Fruit fly (Drosophila melanogaster) whole organism, prepupa: ENCODE measurements around the gene RhoGEF4.

Experiments
- Blimp-1 ChIP-seq: fragments of 200-800 bp; sonication (Bioruptor generic); optimal IDR thresholded peaks from 3 replicates; lab custom pipeline; 2017; ENCODE audit warnings: missing biosample characterization, missing genetic modification characterization, mild to moderate bottlenecking, moderate library complexity, missing genetic modification reagents
- CG10631 ChIP-seq: fragments of 200-800 bp; sonication (Bioruptor generic); optimal IDR thresholded peaks from 2 replicates; lab custom pipeline; 2016; ENCODE audit warnings: missing biosample characterization, missing genetic modification characterization
- CG10669 ChIP-seq: fragments of 200-800 bp; sonication (Bioruptor generic); optimal IDR thresholded peaks from 3 replicates; lab custom pipeline; 2018; ENCODE audit warnings: missing biosample characterization, mild to moderate bottlenecking, missing genetic modification characterization, moderate library complexity
- CG11294 ChIP-seq: fragments of 200-800 bp; sonication (Bioruptor generic); IDR thresholded peaks from 2 replicates; pipeline ENCODE4 v1.3.6; 2022; ENCODE audit warnings: missing biosample characterization, missing genetic modification characterization
- CG11762 ChIP-seq: fragments of 200-800 bp; sonication (Bioruptor generic); optimal IDR thresholded peaks from 3 replicates; lab custom pipeline; 2016; ENCODE audit warnings: missing biosample characterization, missing genetic modification characterization; ENCODE audit not compliant: insufficient read depth
- CG11902 ChIP-seq: fragments of 200-800 bp; sonication (Bioruptor generic); optimal IDR thresholded peaks from 3 replicates; lab custom pipeline; 2016; ENCODE audit warnings: missing biosample characterization, missing genetic modification characterization
- CG15336 ChIP-seq: fragments of 200-800 bp; sonication (Bioruptor generic); IDR thresholded peaks from 2 replicates; pipeline ENCODE4 v1.3.6; 2022; ENCODE audit warnings: missing biosample characterization, missing genetic modification characterization
- CG16779 ChIP-seq: fragments of 200-800 bp; sonication (Bioruptor generic); optimal IDR thresholded peaks from 3 replicates; lab custom pipeline; 2017; ENCODE audit warnings: missing biosample characterization, mild to moderate bottlenecking, missing genetic modification characterization
- CG3032 ChIP-seq: fragments of 200-800 bp; optimal IDR thresholded peaks from 2 replicates; lab custom pipeline; 2019; ENCODE audit warnings: missing biosample characterization, mild to moderate bottlenecking, missing genetic modification characterization, moderate library complexity
- CG32006 ChIP-seq: fragments of 200-800 bp; sonication (Bioruptor generic); optimal IDR thresholded peaks from 3 replicates; lab custom pipeline; 2017; ENCODE audit warnings: missing biosample characterization, mild to moderate bottlenecking, missing genetic modification characterization
- CG34406 ChIP-seq: fragments of 200-800 bp; sonication (Bioruptor generic); optimal IDR thresholded peaks from 3 replicates; lab custom pipeline; 2016; ENCODE audit warnings: missing biosample characterization, missing genetic modification characterization
- CG3919 ChIP-seq: fragments of 200-800 bp; sonication (Bioruptor generic); optimal IDR thresholded peaks from 3 replicates; lab custom pipeline; 2016; ENCODE audit warnings: missing biosample characterization, missing genetic modification characterization
- CG4318 ChIP-seq: fragments of 200-800 bp; sonication (Bioruptor generic); optimal IDR thresholded peaks from 3 replicates; lab custom pipeline; 2017; ENCODE audit warnings: missing biosample characterization, mild to moderate bottlenecking, missing genetic modification characterization
- CG6163 ChIP-seq: fragments of 200-800 bp; sonication (Bioruptor generic); IDR thresholded peaks from 3 replicates; pipeline ENCODE4 v1.3.6; 2022; ENCODE audit warnings: missing biosample characterization, missing genetic modification characterization
- CG6276 ChIP-seq: fragments of 200-800 bp; sonication (Bioruptor generic); optimal IDR thresholded peaks from 2 replicates; lab custom pipeline; 2017; ENCODE audit warnings: missing biosample characterization, mild to moderate bottlenecking, missing genetic modification characterization
- CG6792 ChIP-seq: fragments of 200-800 bp; sonication (Bioruptor generic); optimal IDR thresholded peaks from 3 replicates; lab custom pipeline; 2016; ENCODE audit warnings: missing biosample characterization, missing genetic modification characterization
- CG6808 ChIP-seq: fragments of 200-800 bp; sonication (Bioruptor generic); optimal IDR thresholded peaks from 3 replicates; lab custom pipeline; 2017; ENCODE audit warnings: missing biosample characterization, missing genetic modification characterization, mild to moderate bottlenecking, moderate library complexity, missing genetic modification reagents
- CG6854 ChIP-seq: fragments of 200-800 bp; sonication (Bioruptor generic); optimal IDR thresholded peaks from 2 replicates; lab custom pipeline; 2017; ENCODE audit warnings: missing biosample characterization, mild to moderate bottlenecking, missing genetic modification characterization
- CG7368 ChIP-seq: fragments of 200-800 bp; sonication (Bioruptor generic); optimal IDR thresholded peaks from 3 replicates; lab custom pipeline; 2016; ENCODE audit warnings: missing biosample characterization, missing genetic modification characterization
- CG8319 ChIP-seq: fragments of 200-800 bp; sonication (Bioruptor generic); optimal IDR thresholded peaks from 3 replicates; lab custom pipeline; 2016; ENCODE audit warnings: missing biosample characterization, missing genetic modification characterization
- CG8632 ChIP-seq: fragments of 200-800 bp; sonication (Bioruptor generic); optimal IDR thresholded peaks from 3 replicates; lab custom pipeline; 2016; ENCODE audit warnings: missing biosample characterization, missing genetic modification characterization
- Eip75B ChIP-seq: fragments of 200-800 bp; sonication (Bioruptor generic); optimal IDR thresholded peaks from 3 replicates; lab custom pipeline; 2016; ENCODE audit warnings: missing biosample characterization, missing genetic modification characterization
- Eip78C ChIP-seq: fragments of 200-800 bp; sonication (Bioruptor generic); peaks from one replicate; lab custom pipeline; 2016; ENCODE audit warnings: missing biosample characterization, missing genetic modification characterization
- Eip93F ChIP-seq: fragments of 200-800 bp; sonication (Bioruptor generic); optimal IDR thresholded peaks from 2 replicates; lab custom pipeline; 2016; ENCODE audit warnings: missing biosample characterization, mild to moderate bottlenecking, missing genetic modification characterization
- Gug ChIP-seq: fragments of 200-800 bp; sonication (Bioruptor generic); IDR thresholded peaks from 2 replicates; pipeline ENCODE4 v1.3.6; 2022; ENCODE audit warnings: missing biosample characterization, missing genetic modification characterization
- Hr39 ChIP-seq: fragments of 200-800 bp; sonication (Bioruptor generic); optimal IDR thresholded peaks from 2 replicates; lab custom pipeline; 2016; ENCODE audit warnings: missing biosample characterization, missing genetic modification characterization
- Hr4 ChIP-seq: fragments of 200-800 bp; sonication (Bioruptor generic); optimal IDR thresholded peaks from 3 replicates; lab custom pipeline; 2016; ENCODE audit warnings: missing biosample characterization, missing genetic modification characterization
- Lpt ChIP-seq: fragments of 200-800 bp; sonication (Bioruptor generic); optimal IDR thresholded peaks from 3 replicates; lab custom pipeline; 2016; ENCODE audit warnings: missing biosample characterization, missing genetic modification characterization
- Met ChIP-seq: fragments of 200-800 bp; sonication (Bioruptor generic); optimal IDR thresholded peaks from 3 replicates; lab custom pipeline; 2016; ENCODE audit warnings: missing biosample characterization, missing genetic modification characterization
- Sox102F ChIP-seq: fragments of 200-800 bp; sonication (Bioruptor generic); optimal IDR thresholded peaks from 2 replicates; lab custom pipeline; 2016; ENCODE audit warnings: missing biosample characterization, mild to moderate bottlenecking, missing genetic modification characterization
- Sox14 ChIP-seq: fragments of 200-800 bp; sonication (Bioruptor generic); optimal IDR thresholded peaks from 3 replicates; lab custom pipeline; 2016; ENCODE audit warnings: missing biosample characterization, missing genetic modification characterization
- Sox15 ChIP-seq: fragments of 200-800 bp; sonication (Bioruptor generic); optimal IDR thresholded peaks from 3 replicates; lab custom pipeline; 2016; ENCODE audit warnings: missing biosample characterization, missing genetic modification characterization
- achi ChIP-seq: fragments of 200-800 bp; sonication (Bioruptor generic); optimal IDR thresholded peaks from 3 replicates; lab custom pipeline; 2016; ENCODE audit warnings: missing biosample characterization, missing genetic modification characterization
- acj6 ChIP-seq: fragments of 200-800 bp; sonication (Bioruptor generic); optimal IDR thresholded peaks from 3 replicates; lab custom pipeline; 2016; ENCODE audit warnings: missing biosample characterization, missing genetic modification characterization
- cyc ChIP-seq: fragments of 200-800 bp; sonication (Bioruptor generic); optimal IDR thresholded peaks from 3 replicates; lab custom pipeline; 2016; ENCODE audit warnings: missing biosample characterization, missing genetic modification characterization
- dac ChIP-seq: fragments of 200-800 bp; sonication (Bioruptor generic); optimal IDR thresholded peaks from 2 replicates; lab custom pipeline; 2017; ENCODE audit warnings: missing biosample characterization, mild to moderate bottlenecking, missing genetic modification characterization
- dsx ChIP-seq: fragments of 200-800 bp; optimal IDR thresholded peaks from 3 replicates; lab custom pipeline; 2019; ENCODE audit warnings: missing biosample characterization, mild to moderate bottlenecking, missing genetic modification characterization, moderate library complexity; ENCODE audit not compliant: poor library complexity, severe bottlenecking
- eg ChIP-seq: fragments of 200-800 bp; sonication (Bioruptor generic); IDR thresholded peaks from 3 replicates; pipeline ENCODE4 v1.3.6; 2022; ENCODE audit warnings: missing biosample characterization, missing genetic modification characterization
- esn ChIP-seq: fragments of 200-800 bp; sonication (Bioruptor generic); optimal IDR thresholded peaks from 2 replicates; lab custom pipeline; 2016; ENCODE audit warnings: missing biosample characterization, mild to moderate bottlenecking, missing genetic modification characterization, moderate library complexity
- fkh ChIP-seq: fragments of 200-800 bp; sonication (Bioruptor generic); optimal IDR thresholded peaks from 3 replicates; lab custom pipeline; 2017; ENCODE audit warnings: missing biosample characterization, mild to moderate bottlenecking, missing genetic modification characterization, moderate library complexity
- lz ChIP-seq: fragments of 200-800 bp; sonication (Bioruptor generic); optimal IDR thresholded peaks from 3 replicates; lab custom pipeline; 2016; ENCODE audit warnings: missing biosample characterization, missing genetic modification characterization
- salr ChIP-seq, 2 experiments: fragments of 200-800 bp; sonication (Bioruptor generic); optimal IDR thresholded peaks; 3 replicates each; lab custom pipeline; 2016 to 2018; ENCODE audit warnings: missing biosample characterization in 2 of 2, missing genetic modification characterization in 2 of 2, mild to moderate bottlenecking in 1 of 2
- spab ChIP-seq: fragments of 200-800 bp; sonication (Bioruptor generic); optimal IDR thresholded peaks from 2 replicates; lab custom pipeline; 2017; ENCODE audit warnings: missing biosample characterization, mild to moderate bottlenecking, missing genetic modification characterization, missing genetic modification reagents
- topi ChIP-seq: fragments of 200-800 bp; sonication (Bioruptor generic); optimal IDR thresholded peaks from 3 replicates; lab custom pipeline; 2016; ENCODE audit warnings: missing biosample characterization, missing genetic modification characterization

RhoGEF4 gene

DNA sequence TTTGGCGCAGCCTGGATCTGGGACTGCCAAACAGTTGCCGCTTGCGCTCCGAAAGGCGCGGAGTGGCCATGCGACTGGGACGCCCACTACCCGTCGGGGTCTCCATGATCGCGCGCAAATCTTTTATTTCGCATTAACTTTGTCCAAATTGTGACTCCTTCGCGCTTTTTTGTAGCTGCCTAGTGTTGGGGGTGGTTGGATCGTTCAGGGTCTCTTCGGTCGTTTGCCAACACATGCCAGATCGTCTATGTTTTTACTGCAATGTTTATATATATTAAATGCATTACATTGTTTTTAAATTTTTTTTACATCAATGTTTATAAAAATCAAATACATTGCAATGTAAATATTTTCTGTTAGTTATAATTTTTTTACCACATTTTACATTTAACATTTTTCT, 15.6 kb upstream of the RhoGEF4 start (continued):
- TF ChIP-seq Blimp-1 (GFP tag; lab: Kevin White, UChicago): no peak
- no peak for TF ChIP-seq Hr4
- peak; percentile 28 for TF ChIP-seq esn (GFP tag; lab: Kevin White, UChicago)
- TF ChIP-seq CG11762: no peak
- no peak for TF ChIP-seq Sox15 (GFP tag; lab: Kevin White, UChicago)
- TF ChIP-seq, all 60 proteins: peak for 4

DNA sequence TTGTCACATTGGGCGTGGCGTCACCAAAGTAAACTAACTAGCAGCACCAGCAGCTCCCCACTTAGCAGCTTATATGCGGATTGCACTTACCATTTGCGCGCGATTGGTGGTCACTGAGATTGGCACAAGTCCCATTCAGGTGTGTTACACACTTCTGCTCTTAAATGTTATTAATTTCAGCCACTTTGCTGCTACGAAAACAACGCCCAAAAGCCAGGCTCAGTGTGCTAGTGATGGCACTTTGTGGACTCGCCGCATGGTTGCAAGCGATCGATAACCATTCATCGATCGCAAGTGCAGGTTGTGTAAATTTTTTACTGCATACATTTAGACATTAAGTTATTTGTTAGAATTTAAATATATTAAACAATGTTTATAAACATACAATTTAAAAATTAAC, 11.8 kb upstream of the RhoGEF4 start, which contains the start of the genes wrm1 and wrm2:
Gene wrm1 (minus strand): TSS at position 237 of the 400 bp plus-strand sequence.
Gene wrm2 (minus strand): TSS at position 237 of the 400 bp plus-strand sequence.
- TF ChIP-seq Eip75B (GFP tag; lab: Kevin White, UChicago) (no peak), eg (GFP tag; lab: Robert Waterston, UW) (peak; percentile 37; the same call in 1 of the 3 replicates), fkh (no peak), CG16779 (tag; lab: Kevin White, UChicago) (no peak), dsx (GFP tag; lab: Kevin White, UChicago) (peak; percentile 18), esn (GFP tag; lab: Kevin White, UChicago) (peak; percentile 8)

dm6 chr3L:7328567-7329253, 5.5 kb upstream of the RhoGEF4 start, which contains the start of the genes mrva, CG42307 and mus312:
Gene mrva, minus strand, starts transcription at chr3L:7328842.
Gene CG42307, plus strand, starts transcription at chr3L:7329132.
Gene mus312, plus strand, starts transcription at chr3L:7329132.
- TF ChIP-seq dac (GFP tag; lab: Kevin White, UChicago): no peak
- TF ChIP-seq fkh: no peak
- TF ChIP-seq CG8632 (GFP tag; lab: Kevin White, UChicago): peak; percentile 86
- peak; percentile 52 for TF ChIP-seq Eip93F (GFP tag; lab: Kevin White, UChicago)
- TF ChIP-seq Sox14: peak; percentile 79
- TF ChIP-seq CG11902 (GFP tag; lab: Kevin White, UChicago): no peak
- peak; percentile 50 for TF ChIP-seq CG7368 (GFP tag; lab: Kevin White, UChicago)
- peak; percentile 82; the same call in 1 of the 2 replicates for TF ChIP-seq CG11294
- no peak for TF ChIP-seq CG6808 (GFP tag; lab: Kevin White, UChicago)
- TF ChIP-seq CG10669: no peak
- peak; percentile 67 for TF ChIP-seq Sox15 (GFP tag; lab: Kevin White, UChicago)
- TF ChIP-seq CG3919 (GFP tag; lab: Kevin White, UChicago): no peak
- peak; percentile 78 for TF ChIP-seq esn (GFP tag; lab: Kevin White, UChicago)
- no peak for TF ChIP-seq Eip78C (GFP tag; lab: Kevin White, UChicago)
- peak; percentile 78 for TF ChIP-seq CG6163
- TF ChIP-seq Gug: peak; percentile 77
- peak; percentile 48 for TF ChIP-seq dsx (GFP tag; lab: Kevin White, UChicago)
- no peak for TF ChIP-seq Lpt
- peak; percentile 70 for TF ChIP-seq CG6792 (GFP tag; lab: Kevin White, UChicago)
- no peak for TF ChIP-seq Sox102F (GFP tag; lab: Kevin White, UChicago)
- no peak for TF ChIP-seq spab
- TF ChIP-seq CG6276 (GFP tag; lab: Kevin White, UChicago): no peak
- TF ChIP-seq CG15336 (GFP tag; lab: Robert Waterston, UW): peak; percentile 82
- TF ChIP-seq CG6854 (GFP tag; lab: Kevin White, UChicago): peak; percentile 13
- peak; percentile 90 for TF ChIP-seq CG3032
- TF ChIP-seq salr (GFP tag; optimal IDR thresholded peaks at IDR 0.05; lab: Kevin White, UChicago): peak in 1 of 2 experiments; percentile 21
- no peak for TF ChIP-seq Met (GFP tag; lab: Kevin White, UChicago)
- no peak for TF ChIP-seq Hr4
- peak; percentile 83 for TF ChIP-seq achi (GFP tag; lab: Kevin White, UChicago)
- TF ChIP-seq CG32006: no peak
- no peak for TF ChIP-seq topi
- no peak for TF ChIP-seq Hr39 (GFP tag; lab: Kevin White, UChicago)
- peak; percentile 81 for TF ChIP-seq CG34406 (GFP tag; lab: Kevin White, UChicago)
- peak; percentile 62 for TF ChIP-seq lz (GFP tag; lab: Kevin White, UChicago)
- TF ChIP-seq CG16779 (tag; lab: Kevin White, UChicago): no peak
- TF ChIP-seq Blimp-1 (GFP tag; lab: Kevin White, UChicago): peak; percentile 65
- TF ChIP-seq cyc: peak; percentile 60
- peak; percentile 89 for TF ChIP-seq eg (GFP tag; lab: Robert Waterston, UW)
- TF ChIP-seq CG8319: no peak
- TF ChIP-seq CG4318: no peak
- no peak for TF ChIP-seq acj6 (GFP tag; lab: Kevin White, UChicago)
- TF ChIP-seq CG11762: peak; percentile 76
- peak; percentile 85 for TF ChIP-seq CG10631 (GFP tag; lab: Kevin White, UChicago)
